Worm (Caenorhabditis elegans) whole organism, L4 larva: Measurements from ENCODE around the gene srv-24.

Source experiments
- F26F4.8 ChIP-seq: fragments of 200-800 bp; sonication (Bioruptor generic); conservative IDR thresholded peaks from 2 replicates; pipeline ENCODE4 v1.3.6; 2022; ENCODE audit warnings: missing genetic modification characterization, missing compliant biosample characterization
- F37D6.2 ChIP-seq: sonication (generic microtip); optimal IDR thresholded peaks from 2 replicates; lab custom pipeline; 2016; ENCODE audit warnings: mild to moderate bottlenecking, missing genetic modification characterization, missing compliant biosample characterization
- ZK546.5 ChIP-seq, 2 experiments: sonication (generic microtip); optimal IDR thresholded peaks; 2 replicates each; lab custom pipeline; 2017; ENCODE audit warnings: missing biosample characterization in 2 of 2, missing genetic modification characterization in 2 of 2
- aha-1 ChIP-seq: fragments of 150-350 bp; peaks from one replicate; lab custom pipeline; 2014; ENCODE audit warnings: missing biosample characterization, missing genetic modification characterization
- aly-2 ChIP-seq: sonication (generic microtip); optimal IDR thresholded peaks from 2 replicates; lab custom pipeline; 2018; ENCODE audit warnings: missing biosample characterization, missing genetic modification characterization
- attf-4 ChIP-seq: sonication (generic microtip); optimal IDR thresholded peaks from 3 replicates; lab custom pipeline; 2017; ENCODE audit warnings: missing biosample characterization, missing genetic modification characterization
- ceh-32 ChIP-seq: sonication (generic microtip); optimal IDR thresholded peaks from 2 replicates; lab custom pipeline; 2016; ENCODE audit warnings: mild to moderate bottlenecking, missing genetic modification characterization, missing compliant biosample characterization; ENCODE audit not compliant: poor library complexity
- ceh-44 ChIP-seq: fragments of 200-800 bp; sonication (Bioruptor generic); IDR thresholded peaks from 2 replicates; pipeline ENCODE4 v1.3.6; 2022; ENCODE audit warnings: missing genetic modification reagents, missing genetic modification characterization, missing compliant biosample characterization
- ceh-62 ChIP-seq: sonication (generic microtip); optimal IDR thresholded peaks from 2 replicates; lab custom pipeline; 2017; ENCODE audit warnings: missing biosample characterization, missing genetic modification characterization
- ceh-82 ChIP-seq: sonication (generic microtip); optimal IDR thresholded peaks from 2 replicates; lab custom pipeline; 2017; ENCODE audit warnings: missing biosample characterization, missing genetic modification characterization
- ces-1 ChIP-seq: fragments of 150-350 bp; sonication (generic microtip); optimal IDR thresholded peaks from 4 replicates; lab custom pipeline; 2014; ENCODE audit warnings: missing biosample characterization, missing genetic modification reagents, missing genetic modification characterization
- cey-2 ChIP-seq: sonication (generic microtip); optimal IDR thresholded peaks from 3 replicates; lab custom pipeline; 2017; ENCODE audit warnings: missing genetic modification characterization, mild to moderate bottlenecking, missing compliant biosample characterization, antibody characterized with exemption, borderline replicate concordance; ENCODE audit not compliant: insufficient read depth
- dmd-8 ChIP-seq: fragments of 200-800 bp; sonication (Bioruptor generic); IDR thresholded peaks from 2 replicates; pipeline ENCODE4 v1.3.6; 2022; ENCODE audit warnings: missing genetic modification characterization, missing compliant biosample characterization
- dve-1 ChIP-seq: sonication (generic microtip); optimal IDR thresholded peaks from 2 replicates; lab custom pipeline; 2017; ENCODE audit warnings: antibody characterized with exemption, mild to moderate bottlenecking, missing genetic modification characterization, missing compliant biosample characterization; ENCODE audit not compliant: insufficient read depth
- hlh-30 ChIP-seq: sonication (generic microtip); optimal IDR thresholded peaks from 2 replicates; lab custom pipeline; 2017; ENCODE audit warnings: antibody characterized with exemption, mild to moderate bottlenecking, missing genetic modification characterization, missing compliant biosample characterization; ENCODE audit not compliant: insufficient read depth
- lin-13 ChIP-seq: fragments of 150-350 bp; optimal IDR thresholded peaks from 2 replicates; lab custom pipeline; 2014; ENCODE audit warnings: missing biosample characterization, missing genetic modification reagents, missing genetic modification characterization
- madf-5 ChIP-seq, 2 experiments: fragments of 200-800 bp; sonication (Bioruptor generic); IDR thresholded peaks; 2 replicates each; pipeline ENCODE4 v1.3.6; 2022; ENCODE audit warnings: missing compliant biosample characterization in 2 of 2, missing genetic modification characterization in 2 of 2
- mdl-1 ChIP-seq, 2 experiments: fragments of 150-350 bp in 1 of 2; sonication (generic microtip) in 1 of 2; optimal IDR thresholded peaks; 2 replicates each; lab custom pipeline; 2014 to 2017; ENCODE audit warnings: missing biosample characterization in 2 of 2, missing genetic modification characterization in 2 of 2
- mdt-29 ChIP-seq: fragments of 200-800 bp; sonication (Bioruptor generic); IDR thresholded peaks from 2 replicates; pipeline ENCODE4 v1.3.6; 2022; ENCODE audit warnings: missing genetic modification reagents, missing genetic modification characterization, missing compliant biosample characterization
- mep-1 ChIP-seq: fragments of 150-350 bp; sonication (generic microtip); optimal IDR thresholded peaks from 3 replicates; lab custom pipeline; 2014; ENCODE audit warnings: missing biosample characterization, missing genetic modification characterization
- nhr-102 ChIP-seq: sonication (generic microtip); optimal IDR thresholded peaks from 2 replicates; lab custom pipeline; 2016; ENCODE audit warnings: mild to moderate bottlenecking, missing genetic modification characterization, moderate library complexity, missing compliant biosample characterization
- nhr-11 ChIP-seq: fragments of 150-350 bp; optimal IDR thresholded peaks from 2 replicates; lab custom pipeline; 2014; ENCODE audit warnings: missing biosample characterization, missing genetic modification characterization
- nhr-237 ChIP-seq: sonication (generic microtip); optimal IDR thresholded peaks from 2 replicates; lab custom pipeline; 2017; ENCODE audit warnings: missing biosample characterization, missing genetic modification characterization
- nhr-41 ChIP-seq: fragments of 200-800 bp; sonication (Bioruptor generic); IDR thresholded peaks from 2 replicates; pipeline ENCODE4 v1.3.6; 2022; ENCODE audit warnings: missing genetic modification reagents, missing genetic modification characterization, missing compliant biosample characterization
- nhr-77 ChIP-seq: fragments of 150-350 bp; optimal IDR thresholded peaks from 2 replicates; lab custom pipeline; 2014; ENCODE audit warnings: missing biosample characterization, missing genetic modification characterization
- pha-4 ChIP-seq, 2 experiments: fragments of 150-350 bp in 1 of 2; fragments of 200-800 bp in 1 of 2; sonication (Bioruptor generic) in 1 of 2; IDR thresholded peaks in 1 of 2; optimal IDR thresholded peaks in 1 of 2; 2 replicates each; pipeline versions ENCODE4 v1.3.6 to Lab custom; 2014 to 2022; ENCODE audit warnings: missing genetic modification characterization in 2 of 2, missing genetic modification reagents in 2 of 2, missing biosample characterization in 1 of 2, missing compliant biosample characterization in 1 of 2
- rbr-2 ChIP-seq: sonication (generic microtip); optimal IDR thresholded peaks from 2 replicates; lab custom pipeline; 2016; ENCODE audit warnings: missing genotype, missing genetic modification characterization, missing compliant biosample characterization
- saeg-2 ChIP-seq: fragments of 200-800 bp; sonication (Bioruptor generic); IDR thresholded peaks from 2 replicates; pipeline ENCODE4 v1.3.6; 2022; ENCODE audit warnings: missing genetic modification reagents, missing genetic modification characterization, missing compliant biosample characterization
- set-16 ChIP-seq: fragments of 200-800 bp; sonication (Bioruptor generic); IDR thresholded peaks from 2 replicates; pipeline ENCODE4 v1.3.6; 2022; ENCODE audit warnings: missing genetic modification reagents, missing genetic modification characterization, missing compliant biosample characterization
- skn-1 ChIP-seq: fragments of 150-350 bp; optimal IDR thresholded peaks from 2 replicates; lab custom pipeline; 2014; ENCODE audit warnings: missing biosample characterization, missing genetic modification characterization
- snpc-1.2 ChIP-seq: fragments of 200-800 bp; sonication (Bioruptor generic); IDR thresholded peaks from 2 replicates; pipeline ENCODE4 v1.3.6; 2022; ENCODE audit warnings: missing genetic modification reagents, missing genetic modification characterization, missing compliant biosample characterization
- snpc-4 ChIP-seq: fragments of 150-350 bp; optimal IDR thresholded peaks from 2 replicates; lab custom pipeline; 2014; ENCODE audit warnings: missing biosample characterization, missing genetic modification characterization
- unc-62 ChIP-seq, 3 experiments: fragments of 150-350 bp in 1 of 3; sonication (generic microtip); optimal IDR thresholded peaks in 2 of 3; peaks in 1 of 3; 1 replicate in 1 of 3; 2 replicates in 2 of 3; lab custom pipeline; 2014 to 2017; ENCODE audit warnings: missing biosample characterization in 3 of 3, missing genetic modification characterization in 3 of 3, missing genetic modification reagents in 3 of 3, missing genotype in 1 of 3
- vab-7 ChIP-seq: fragments of 200-800 bp; sonication (Bioruptor generic); IDR thresholded peaks from 2 replicates; pipeline ENCODE4 v1.3.6; 2022; ENCODE audit warnings: missing genetic modification reagents, missing genetic modification characterization, missing compliant biosample characterization
- zfp-3 ChIP-seq: fragments of 200-800 bp; sonication (Bioruptor generic); conservative IDR thresholded peaks from 2 replicates; pipeline ENCODE4 v1.3.6; 2022; ENCODE audit warnings: missing genetic modification reagents, missing genetic modification characterization, missing compliant biosample characterization
- zip-2 ChIP-seq: fragments of 150-350 bp; optimal IDR thresholded peaks from 2 replicates; lab custom pipeline; 2014; ENCODE audit warnings: missing biosample characterization, missing genetic modification characterization
- ztf-11 ChIP-seq: fragments of 150-350 bp; optimal IDR thresholded peaks from 2 replicates; lab custom pipeline; 2014; ENCODE audit warnings: missing biosample characterization, missing genetic modification characterization
- ztf-7 ChIP-seq: fragments of 150-350 bp; optimal IDR thresholded peaks from 2 replicates; lab custom pipeline; 2014; ENCODE audit warnings: missing biosample characterization, missing genetic modification characterization

srv-24 gene

ce11 chrIV:6336748-6337147, 46.1 kb upstream of the srv-24 start (continued):
- TF ChIP-seq ceh-32, result peak; percentile 16
- TF ChIP-seq zip-2 (tag; lab: Kevin White, UChicago), result peak; percentile 40
- no peak for TF ChIP-seq nhr-237 (tag; lab: Kevin White, UChicago)
- TF ChIP-seq ceh-62 (tag; lab: Kevin White, UChicago), result no peak
- TF ChIP-seq ZK546.5 (tag; optimal IDR thresholded peaks at IDR 0.05; lab: Kevin White, UChicago), result peak in 1 of 2 experiments; percentile 2
- TF ChIP-seq dve-1 (tag; lab: Kevin White, UChicago), result peak; percentile 99
- peak; percentile 83; the same call in 1 of the 2 replicates for TF ChIP-seq zfp-3 (GFP tag; lab: Robert Waterston, UW)
- TF ChIP-seq nhr-102, result peak; percentile 96
- TF ChIP-seq hlh-30, result peak; percentile 100
- TF ChIP-seq ceh-82, result no peak
- TF ChIP-seq nhr-11 (tag; lab: Kevin White, UChicago), result peak; percentile 84
- TF ChIP-seq skn-1 (tag; lab: Kevin White, UChicago), result peak; percentile 46
- TF ChIP-seq mep-1 (tag; lab: Kevin White, UChicago), result peak; percentile 95
- 0 out of 2 replicates have a peak, but pooled peaks have one; percentile 38 for TF ChIP-seq snpc-1.2 (GFP tag; lab: Robert Waterston, UW)
- TF ChIP-seq lin-13 (GFP tag; lab: Kevin White, UChicago), result peak; percentile 90
- no peak for TF ChIP-seq aly-2 (tag; lab: Kevin White, UChicago)
- TF ChIP-seq ceh-44 (GFP tag; lab: Robert Waterston, UW), result no peak

- no peak for TF ChIP-seq pha-4 (GFP tag; IDR thresholded peaks at IDR 0.05; lab: Robert Waterston, UW)
- TF ChIP-seq pha-4 (tag; optimal IDR thresholded peaks at IDR 0.05; lab: Kevin White, UChicago), result peak; percentile 24
- no peak for TF ChIP-seq F26F4.8 (GFP tag; lab: Robert Waterston, UW)
- TF ChIP-seq unc-62 (GFP tag; optimal IDR thresholded peaks at IDR 0.05 in 1 of 2; lab: Kevin White, UChicago), result peak in 1 of 2 experiments; percentile 43
- no peak for TF ChIP-seq unc-62 (tag; optimal IDR thresholded peaks at IDR 0.05; lab: Kevin White, UChicago)
- TF ChIP-seq mdl-1 (tag; optimal IDR thresholded peaks at IDR 0.05; lab: Kevin White, UChicago), result peak in 1 of 2 experiments; percentile 12
Observed at ce11 chrIV:6335908-6336307, 45.3 kb upstream of the srv-24 start, which contains the start of gene mif-4. Gene mif-4, minus strand, starts transcription at chrIV:6335994.

DNA sequence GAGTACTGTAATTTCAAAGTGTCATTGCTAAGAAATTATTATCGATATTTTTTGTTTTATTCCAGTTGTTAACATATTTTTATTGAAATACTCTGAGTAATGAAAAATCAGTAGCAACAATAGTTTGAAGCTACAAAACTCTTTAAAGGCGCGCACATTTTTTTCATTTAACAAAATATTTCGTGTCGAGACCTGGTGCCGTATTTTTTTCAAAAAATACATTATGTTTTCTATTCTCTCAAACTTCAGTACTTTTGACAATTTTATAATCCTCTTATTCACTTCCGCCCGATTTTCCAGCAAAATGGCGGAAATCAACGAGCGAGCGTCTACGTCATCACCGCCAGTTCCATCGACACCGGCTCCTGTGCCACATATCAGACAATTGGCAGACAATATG, 43.3 kb upstream of the srv-24 start, which contains the start of gene blos-2:
blos-2 (plus strand) TSS at position 301 of the 400 bp plus-strand sequence.
- TF ChIP-seq nhr-41 (GFP tag; lab: Robert Waterston, UW), result no peak
- no peak for TF ChIP-seq attf-4 (tag; lab: Kevin White, UChicago)
- no peak for TF ChIP-seq ztf-11 (tag; lab: Kevin White, UChicago)
- no peak for TF ChIP-seq nhr-77
- TF ChIP-seq rbr-2 (tag; lab: Kevin White, UChicago), result no peak
- no peak for TF ChIP-seq ztf-7
- no peak for TF ChIP-seq mdt-29 (GFP tag; lab: Robert Waterston, UW)
- TF ChIP-seq saeg-2 (GFP tag; lab: Robert Waterston, UW), result no peak
- no peak for TF ChIP-seq dmd-8 (GFP tag; lab: Robert Waterston, UW)
- no peak for TF ChIP-seq lin-13 (GFP tag; lab: Kevin White, UChicago)
- TF ChIP-seq snpc-4, result no peak
- no peak for TF ChIP-seq F37D6.2 (tag; lab: Kevin White, UChicago)
- no peak for TF ChIP-seq ces-1 (GFP tag; lab: Kevin White, UChicago)
- TF ChIP-seq vab-7, result no peak
- no peak for TF ChIP-seq cey-2 (tag; lab: Kevin White, UChicago)
- no peak for TF ChIP-seq unc-62 (GFP tag; optimal IDR thresholded peaks at IDR 0.05 in 1 of 2; lab: Kevin White, UChicago)
- no peak for TF ChIP-seq unc-62 (tag; optimal IDR thresholded peaks at IDR 0.05; lab: Kevin White, UChicago)
- TF ChIP-seq dve-1 (tag; lab: Kevin White, UChicago), result no peak
- TF ChIP-seq madf-5 (GFP tag; IDR thresholded peaks at IDR 0.05; lab: Robert Waterston, UW), result no peak
- no peak for TF ChIP-seq aha-1
- TF ChIP-seq set-16, result no peak
